Worm (Caenorhabditis elegans) whole organism, L3 larva: ENCODE data around the gene ttr-35.

Source experiments
- ceh-82 ChIP-seq: fragments of 150-350 bp; optimal IDR thresholded peaks from 2 replicates; lab custom pipeline; 2014; ENCODE audit warnings: missing biosample characterization, missing genetic modification characterization
- egl-27 ChIP-seq: sonication (generic microtip); optimal IDR thresholded peaks from 4 replicates; lab custom pipeline; 2017; ENCODE audit warnings: missing biosample characterization, missing genetic modification reagents, missing genetic modification characterization
- fos-1 ChIP-seq: fragments of 150-350 bp; optimal IDR thresholded peaks from 2 replicates; lab custom pipeline; 2014; ENCODE audit warnings: missing biosample characterization, missing genetic modification characterization
- nfya-1 ChIP-seq: sonication (generic microtip); optimal IDR thresholded peaks from 2 replicates; lab custom pipeline; 2017; ENCODE audit warnings: missing genetic modification characterization, mild to moderate bottlenecking, missing compliant biosample characterization, antibody characterized with exemption, moderate library complexity; ENCODE audit not compliant: insufficient read depth
- pha-4 ChIP-seq: fragments of 150-350 bp; optimal IDR thresholded peaks from 2 replicates; lab custom pipeline; 2014; ENCODE audit warnings: missing biosample characterization, missing genetic modification reagents, missing genetic modification characterization

DNA sequence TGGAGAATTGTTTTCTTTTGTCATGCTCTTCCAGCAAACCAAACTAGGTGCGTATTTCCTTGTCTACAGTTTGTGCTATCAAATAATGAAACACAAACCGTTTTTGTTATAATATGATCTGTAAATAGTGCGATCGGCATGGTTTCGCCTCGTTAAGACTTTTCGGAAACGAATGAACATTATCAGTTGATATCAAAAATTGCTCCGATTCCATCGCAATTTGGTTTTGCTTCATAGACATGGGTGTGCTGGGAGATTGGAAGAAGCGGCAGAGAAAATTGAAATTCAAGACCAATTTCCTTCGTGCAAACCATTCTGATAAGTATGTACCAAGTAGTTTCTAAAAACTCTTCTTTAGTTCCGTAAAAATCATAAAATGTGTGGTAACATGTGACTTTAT lies 26.0 kb downstream of the ttr-35 start:
- TF ChIP-seq fos-1 (tag; lab: Kevin White, UChicago) (no peak), egl-27 (tag; lab: Kevin White, UChicago) (no peak), ceh-82 (tag; lab: Kevin White, UChicago) (no peak), nfya-1 (tag; lab: Kevin White, UChicago) (no peak), pha-4 (tag; lab: Kevin White, UChicago) (no peak)
